Worm (Caenorhabditis elegans): ENCODE data around the gene nhr-227.

The nhr-227 gene

DNA sequence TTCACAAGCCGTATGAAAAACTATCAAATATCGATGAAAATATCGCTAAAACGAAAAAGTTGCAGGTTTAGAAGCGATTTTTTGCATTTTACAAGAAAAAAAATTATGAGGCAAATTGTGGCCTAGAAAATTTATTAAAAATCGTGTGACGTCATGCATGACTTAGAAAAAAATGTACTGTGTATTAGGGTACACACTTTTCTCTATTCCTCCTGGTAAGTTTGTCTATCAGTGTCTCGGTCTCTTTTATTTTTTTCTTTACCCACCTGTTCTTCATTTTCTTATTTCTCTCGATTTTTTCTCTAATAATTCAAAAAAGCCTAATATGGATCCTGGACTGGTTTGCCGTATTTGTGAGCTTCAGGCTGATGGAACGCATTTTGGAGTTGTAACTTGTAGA is at the start of gene nhr-227:
Gene nhr-227 (plus strand): TSS at position 326 of the 400 bp plus-strand sequence.
- TF ChIP-seq elt-3 (tag; optimal IDR thresholded peaks at IDR 0.05), result no peak
- TF ChIP-seq nhr-237 (tag; optimal IDR thresholded peaks at IDR 0.05), result no peak
- TF ChIP-seq nhr-21 (tag; optimal IDR thresholded peaks at IDR 0.05), result no peak
- TF ChIP-seq alr-1 (tag; optimal IDR thresholded peaks at IDR 0.05), result no peak
- TF ChIP-seq elt-1 (tag; optimal IDR thresholded peaks at IDR 0.05), result no peak
- TF ChIP-seq peb-1 (tag; optimal IDR thresholded peaks at IDR 0.05), result no peak
- TF ChIP-seq nhr-6 (tag; optimal IDR thresholded peaks at IDR 0.05), result no peak
- TF ChIP-seq mbf-1 (tag; optimal IDR thresholded peaks at IDR 0.05), result no peak
- no peak for TF ChIP-seq snpc-4 (tag; optimal IDR thresholded peaks at IDR 0.05)
- TF ChIP-seq dmd-4 (tag; optimal IDR thresholded peaks at IDR 0.05), result no peak
- no peak for TF ChIP-seq zag-1 (tag; optimal IDR thresholded peaks at IDR 0.05)
- no peak for TF ChIP-seq lin-13 (GFP tag; optimal IDR thresholded peaks at IDR 0.05)
- TF ChIP-seq unc-39 (tag; optimal IDR thresholded peaks at IDR 0.05), result no peak
- no peak for TF ChIP-seq ama-1 (optimal IDR thresholded peaks at IDR 0.05)

- TF ChIP-seq crh-2 (tag; optimal IDR thresholded peaks at IDR 0.05) (no peak), sem-4 (tag; optimal IDR thresholded peaks at IDR 0.05) (no peak), nhr-129 (tag; optimal IDR thresholded peaks at IDR 0.05) (peak; percentile 7), elt-3 (tag; optimal IDR thresholded peaks at IDR 0.05) (no peak), F13H6.1 (tag; optimal IDR thresholded peaks at IDR 0.05) (no peak), lin-11 (tag; optimal IDR thresholded peaks at IDR 0.05) (no peak), lin-39 (tag; optimal IDR thresholded peaks at IDR 0.05) (no peak), gmeb-1 (tag; optimal IDR thresholded peaks at IDR 0.05) (peak; percentile 3), R02D3.7 (tag; optimal IDR thresholded peaks at IDR 0.05) (no peak), nhr-21 (tag; optimal IDR thresholded peaks at IDR 0.05) (no peak), snpc-4 (tag; optimal IDR thresholded peaks at IDR 0.05) (no peak), ama-1 (optimal IDR thresholded peaks at IDR 0.05) (no peak), ceh-16 (tag; optimal IDR thresholded peaks at IDR 0.05) (no peak), aly-2 (tag; optimal IDR thresholded peaks at IDR 0.05) (no peak), mdl-1 (tag; optimal IDR thresholded peaks at IDR 0.05) (no peak), peb-1 (tag; optimal IDR thresholded peaks at IDR 0.05) (no peak), dmd-4 (tag; optimal IDR thresholded peaks at IDR 0.05) (no peak), fos-1 (tag; optimal IDR thresholded peaks at IDR 0.05) (peak; percentile 31), nhr-23 (tag; optimal IDR thresholded peaks at IDR 0.05) (no peak), ztf-4 (tag; optimal IDR thresholded peaks at IDR 0.05) (no peak), nhr-12 (tag; optimal IDR thresholded peaks at IDR 0.05) (no peak), ztf-11 (tag; optimal IDR thresholded peaks at IDR 0.05) (no peak), sma-9 (GFP tag; optimal IDR thresholded peaks at IDR 0.05) (peak; percentile 32), sma-9 (tag; optimal IDR thresholded peaks at IDR 0.05) (no peak), elt-1 (tag; optimal IDR thresholded peaks at IDR 0.05) (no peak), nhr-77 (tag; optimal IDR thresholded peaks at IDR 0.05) (no peak), unc-62 (GFP tag; optimal IDR thresholded peaks at IDR 0.05) (no peak), nhr-25 (tag; optimal IDR thresholded peaks at IDR 0.05) (no peak), mab-5 (tag; optimal IDR thresholded peaks at IDR 0.05) (no peak), C34F6.9 (tag; optimal IDR thresholded peaks at IDR 0.05) (peak; percentile 28), lin-13 (GFP tag; optimal IDR thresholded peaks at IDR 0.05) (no peak), ZK546.5 (tag; optimal IDR thresholded peaks at IDR 0.05) (no peak), nhr-237 (tag; optimal IDR thresholded peaks at IDR 0.05) (no peak), zag-1 (tag; optimal IDR thresholded peaks at IDR 0.05) (no peak), skn-1 (tag; optimal IDR thresholded peaks at IDR 0.05) (no peak), nhr-11 (tag; optimal IDR thresholded peaks at IDR 0.05) (no peak), blmp-1 (tag; optimal IDR thresholded peaks at IDR 0.05; ENCODE audit: insufficient read depth) (no peak), nhr-6 (tag; optimal IDR thresholded peaks at IDR 0.05) (no peak), unc-55 (GFP tag; optimal IDR thresholded peaks at IDR 0.05) (peak; percentile 34), ceh-82 (tag; optimal IDR thresholded peaks at IDR 0.05) (no peak), alr-1 (tag; optimal IDR thresholded peaks at IDR 0.05) (no peak), egl-27 (tag; optimal IDR thresholded peaks at IDR 0.05) (no peak), ztf-1 (GFP tag; conservative IDR thresholded peaks at IDR 0.05) (no peak), unc-39 (tag; optimal IDR thresholded peaks at IDR 0.05) (no peak)
These were observed 49.4 kb upstream of the nhr-227 start, which contains the start of gene cyp-33C4 for ce11 chrV:2235848-2236247. Gene cyp-33C4 (plus strand): TSS chrV:2236140.

Data from whole organism, L2 larva.